Fruit fly (Drosophila melanogaster): Measurements from ENCODE around the gene CG11927.

The CG11927 gene

dm6 chr2L:4821319-4821717 is 26.2 kb upstream of the CG11927 start (continued):
- TF ChIP-seq CG6654 (GFP tag; optimal IDR thresholded peaks at IDR 0.05) (peak; percentile 18), E2f2 (GFP tag; IDR thresholded peaks at IDR 0.05) (peak; percentile 42), vvl (GFP tag; IDR thresholded peaks at IDR 0.05) (peak; percentile 65), CG12155 (GFP tag; optimal IDR thresholded peaks at IDR 0.05) (peak; percentile 33), CG15269 (tag; optimal IDR thresholded peaks at IDR 0.05) (peak; percentile 74), sens-2 (GFP tag; IDR thresholded peaks at IDR 0.05) (no peak), pita (GFP tag; optimal IDR thresholded peaks at IDR 0.05) (peak; percentile 5), CG12659 (GFP tag; optimal IDR thresholded peaks at IDR 0.05) (peak; percentile 69), zen2 (GFP tag; IDR thresholded peaks at IDR 0.05; ENCODE audit: partially characterized antibody) (no peak), Dp (GFP tag; optimal IDR thresholded peaks at IDR 0.05) (no peak), Drgx (GFP tag; IDR thresholded peaks at IDR 0.05) (peak; percentile 70), CG15601 (tag; optimal IDR thresholded peaks at IDR 0.05) (peak; percentile 57), ewg (GFP tag; optimal IDR thresholded peaks at IDR 0.05) (no peak), caup (GFP tag; optimal IDR thresholded peaks at IDR 0.05; ENCODE audit: severe bottlenecking) (peak; percentile 80), PHDP (tag; optimal IDR thresholded peaks at IDR 0.05) (peak; percentile 75), CG18764 (GFP tag; optimal IDR thresholded peaks at IDR 0.05) (no peak), unc-4 (GFP tag; IDR thresholded peaks at IDR 0.05; ENCODE audit: partially characterized antibody) (no peak), hb (GFP tag; IDR thresholded peaks at IDR 0.05; ENCODE audit: partially characterized antibody) (no peak), gro (GFP tag; optimal IDR thresholded peaks at IDR 0.05) (peak; percentile 56), CG10209 (GFP tag; optimal IDR thresholded peaks at IDR 0.05) (peak; percentile 73), ATbp (GFP tag; optimal IDR thresholded peaks at IDR 0.05) (peak; percentile 46), Atf-2 (GFP tag; optimal IDR thresholded peaks at IDR 0.05) (peak; percentile 51), Dek (tag; optimal IDR thresholded peaks at IDR 0.05) (peak; percentile 71), Chrac-16 (GFP tag; optimal IDR thresholded peaks at IDR 0.05) (peak; percentile 20), bcd (GFP tag; optimal IDR thresholded peaks at IDR 0.05) (peak; percentile 72), scrt (GFP tag; optimal IDR thresholded peaks at IDR 0.05) (peak; percentile 67), gem (tag; optimal IDR thresholded peaks at IDR 0.05) (peak; percentile 82), prd (optimal IDR thresholded peaks at IDR 0.05) (no peak), prd (GFP tag; IDR thresholded peaks at IDR 0.05) (peak; percentile 68), Bteb2 (GFP tag; optimal IDR thresholded peaks at IDR 0.05) (peak; percentile 1), salm (tag; optimal IDR thresholded peaks at IDR 0.05) (no peak), ap (GFP tag; IDR thresholded peaks at IDR 0.05) (no peak), CG17568 (GFP tag; optimal IDR thresholded peaks at IDR 0.05) (peak; percentile 36), zfh1 (GFP tag; IDR thresholded peaks at IDR 0.05) (peak; percentile 69), CG1529 (GFP tag; optimal IDR thresholded peaks at IDR 0.05) (peak; percentile 39), abd-A (tag; optimal IDR thresholded peaks at IDR 0.05) (no peak), CG17829 (tag; optimal IDR thresholded peaks at IDR 0.05) (peak; percentile 6), Hr51 (GFP tag; optimal IDR thresholded peaks at IDR 0.05) (peak; percentile 2 to 71), hkb (optimal IDR thresholded peaks at IDR 0.05) (no peak), hkb (GFP tag; IDR thresholded peaks at IDR 0.05) (peak; percentile 73), Nf-YC (tag; optimal IDR thresholded peaks at IDR 0.05) (peak; percentile 38), btn (GFP tag; optimal IDR thresholded peaks at IDR 0.05) (peak; percentile 5), lbe (GFP tag; optimal IDR thresholded peaks at IDR 0.05) (peak; percentile 50), al (GFP tag; IDR thresholded peaks at IDR 0.05) (peak; percentile 51; the same call in 1 of the 2 replicates), CG7271 (tag; optimal IDR thresholded peaks at IDR 0.05) (peak; percentile 5), Antp (GFP tag; optimal IDR thresholded peaks at IDR 0.05) (peak; percentile 44), bab2 (GFP tag; optimal IDR thresholded peaks at IDR 0.05) (peak; percentile 3), sd (tag; optimal IDR thresholded peaks at IDR 0.05) (peak; percentile 27), en (GFP tag; optimal IDR thresholded peaks at IDR 0.05) (no peak), Taf1 (GFP tag; IDR thresholded peaks at IDR 0.05) (peak; percentile 44), NFAT (GFP tag; IDR thresholded peaks at IDR 0.05) (peak; percentile 62; the same call in 1 of the 2 replicates)
